Worm (Caenorhabditis elegans) whole organism, L4 larva: ENCODE data around the gene T25B6.5.

Experiments
- F37D6.2 ChIP-seq: sonication (generic microtip); optimal IDR thresholded peaks from 2 replicates; lab custom pipeline; 2016; ENCODE audit warnings: mild to moderate bottlenecking, missing genetic modification characterization, missing compliant biosample characterization
- R02D3.7 ChIP-seq: fragments of 150-350 bp; sonication (generic microtip); optimal IDR thresholded peaks from 3 replicates; lab custom pipeline; 2014; ENCODE audit warnings: missing biosample characterization, missing genetic modification characterization
- Y105C5A.15 ChIP-seq: fragments of 200-800 bp; sonication (Bioruptor generic); IDR thresholded peaks from 2 replicates; pipeline ENCODE4 v1.3.6; 2022; ENCODE audit warnings: missing genetic modification characterization, missing compliant biosample characterization
- Y48G9A.11 ChIP-seq: fragments of 200-800 bp; sonication (Bioruptor generic); IDR thresholded peaks from 2 replicates; pipeline ENCODE4 v1.3.6; 2022; ENCODE audit warnings: missing genetic modification reagents, missing genetic modification characterization, missing compliant biosample characterization
- Y5F2A.4 ChIP-seq: fragments of 200-800 bp; sonication (Bioruptor generic); optimal IDR thresholded peaks from 2 replicates; lab custom pipeline; 2018; ENCODE audit warnings: mild to moderate bottlenecking, missing genetic modification characterization, missing compliant biosample characterization
- aha-1 ChIP-seq: fragments of 150-350 bp; peaks from one replicate; lab custom pipeline; 2014; ENCODE audit warnings: missing biosample characterization, missing genetic modification characterization
- aly-2 ChIP-seq: sonication (generic microtip); optimal IDR thresholded peaks from 2 replicates; lab custom pipeline; 2018; ENCODE audit warnings: missing biosample characterization, missing genetic modification characterization
- ceh-20 ChIP-seq: fragments of 200-800 bp; sonication (Bioruptor generic); IDR thresholded peaks from 2 replicates; pipeline ENCODE4 v1.3.6; 2022; ENCODE audit warnings: missing genetic modification reagents, missing genetic modification characterization, missing compliant biosample characterization
- ceh-44 ChIP-seq: fragments of 200-800 bp; sonication (Bioruptor generic); IDR thresholded peaks from 2 replicates; pipeline ENCODE4 v1.3.6; 2022; ENCODE audit warnings: missing genetic modification reagents, missing genetic modification characterization, missing compliant biosample characterization
- ces-1 ChIP-seq: fragments of 150-350 bp; sonication (generic microtip); optimal IDR thresholded peaks from 4 replicates; lab custom pipeline; 2014; ENCODE audit warnings: missing biosample characterization, missing genetic modification reagents, missing genetic modification characterization
- egl-27 ChIP-seq: sonication (generic microtip); optimal IDR thresholded peaks from 3 replicates; lab custom pipeline; 2017; ENCODE audit warnings: missing biosample characterization, missing genetic modification reagents, missing genetic modification characterization
- fkh-10 ChIP-seq: fragments of 150-350 bp; optimal IDR thresholded peaks from 2 replicates; lab custom pipeline; 2014; ENCODE audit warnings: missing biosample characterization, missing genetic modification reagents, missing genetic modification characterization
- gei-8 ChIP-seq: fragments of 200-800 bp; sonication (Bioruptor generic); optimal IDR thresholded peaks from 2 replicates; lab custom pipeline; 2018; ENCODE audit warnings: mild to moderate bottlenecking, missing genetic modification characterization, missing compliant biosample characterization
- hlh-11 ChIP-seq: fragments of 200-800 bp; sonication (Bioruptor generic); optimal IDR thresholded peaks from 2 replicates; lab custom pipeline; 2018; ENCODE audit warnings: mild to moderate bottlenecking, missing genetic modification characterization, missing compliant biosample characterization
- lin-38 ChIP-seq: fragments of 200-800 bp; sonication (Bioruptor generic); IDR thresholded peaks from 2 replicates; pipeline ENCODE4 v1.3.6; 2022; ENCODE audit warnings: missing genetic modification reagents, missing genetic modification characterization, missing compliant biosample characterization
- mes-2 ChIP-seq: sonication (generic microtip); optimal IDR thresholded peaks from 2 replicates; lab custom pipeline; 2016; ENCODE audit warnings: missing genotype, mild to moderate bottlenecking, missing genetic modification characterization, missing compliant biosample characterization; ENCODE audit not compliant: poor library complexity, severe bottlenecking
- nhr-102 ChIP-seq: sonication (generic microtip); optimal IDR thresholded peaks from 2 replicates; lab custom pipeline; 2016; ENCODE audit warnings: mild to moderate bottlenecking, missing genetic modification characterization, moderate library complexity, missing compliant biosample characterization
- nhr-237 ChIP-seq: sonication (generic microtip); optimal IDR thresholded peaks from 2 replicates; lab custom pipeline; 2017; ENCODE audit warnings: missing biosample characterization, missing genetic modification characterization
- nhr-42 ChIP-seq: fragments of 200-800 bp; sonication (Bioruptor generic); IDR thresholded peaks from 2 replicates; pipeline ENCODE4 v1.3.6; 2022; ENCODE audit warnings: missing genetic modification characterization, missing compliant biosample characterization
- nhr-77 ChIP-seq: fragments of 150-350 bp; optimal IDR thresholded peaks from 2 replicates; lab custom pipeline; 2014; ENCODE audit warnings: missing biosample characterization, missing genetic modification characterization
- saeg-2 ChIP-seq: fragments of 200-800 bp; sonication (Bioruptor generic); IDR thresholded peaks from 2 replicates; pipeline ENCODE4 v1.3.6; 2022; ENCODE audit warnings: missing genetic modification reagents, missing genetic modification characterization, missing compliant biosample characterization
- set-16 ChIP-seq: fragments of 200-800 bp; sonication (Bioruptor generic); IDR thresholded peaks from 2 replicates; pipeline ENCODE4 v1.3.6; 2022; ENCODE audit warnings: missing genetic modification reagents, missing genetic modification characterization, missing compliant biosample characterization
- tag-97 ChIP-seq: fragments of 200-800 bp; sonication (Bioruptor generic); IDR thresholded peaks from 2 replicates; pipeline ENCODE4 v1.3.6; 2022; ENCODE audit warnings: missing genetic modification characterization, missing compliant biosample characterization
- unc-130 ChIP-seq: sonication (generic microtip); optimal IDR thresholded peaks from 2 replicates; lab custom pipeline; 2016; ENCODE audit warnings: missing genetic modification reagents, missing genetic modification characterization, missing compliant biosample characterization
- unc-62 ChIP-seq, 3 experiments: fragments of 150-350 bp in 1 of 3; sonication (generic microtip); optimal IDR thresholded peaks in 2 of 3; peaks in 1 of 3; 1 replicate in 1 of 3; 2 replicates in 2 of 3; lab custom pipeline; 2014 to 2017; ENCODE audit warnings: missing biosample characterization in 3 of 3, missing genetic modification characterization in 3 of 3, missing genetic modification reagents in 3 of 3, missing genotype in 1 of 3
- zag-1 ChIP-seq: fragments of 150-350 bp; optimal IDR thresholded peaks from 2 replicates; lab custom pipeline; 2014; ENCODE audit warnings: missing biosample characterization, missing genetic modification characterization
- zfp-2 ChIP-seq: sonication (generic microtip); optimal IDR thresholded peaks from 2 replicates; lab custom pipeline; 2016; ENCODE audit warnings: mild to moderate bottlenecking, missing genetic modification characterization, missing compliant biosample characterization
- zfp-3 ChIP-seq: fragments of 200-800 bp; sonication (Bioruptor generic); conservative IDR thresholded peaks from 2 replicates; pipeline ENCODE4 v1.3.6; 2022; ENCODE audit warnings: missing genetic modification reagents, missing genetic modification characterization, missing compliant biosample characterization
- ztf-11 ChIP-seq: fragments of 150-350 bp; optimal IDR thresholded peaks from 2 replicates; lab custom pipeline; 2014; ENCODE audit warnings: missing biosample characterization, missing genetic modification characterization

Gene T25B6.5

ce11 chrX:9024270-9024669 is 2.7 kb upstream of the T25B6.5 start (continued):
- TF ChIP-seq tag-97 (GFP tag; lab: Robert Waterston, UW) (no peak), hlh-11 (tag; lab: Kevin White, UChicago) (no peak), lin-38 (no peak; the same call in none of the 2 replicates), ceh-44 (GFP tag; lab: Robert Waterston, UW) (peak; percentile 76), saeg-2 (GFP tag; lab: Robert Waterston, UW) (peak; percentile 56; the same call in 1 of the 2 replicates), unc-130 (GFP tag; lab: Kevin White, UChicago) (peak; percentile 21)
- TF ChIP-seq, all 104 proteins: peak for 38

ce11 chrX:9023816-9024215 is 2.3 kb upstream of the T25B6.5 start:
- TF ChIP-seq unc-62 (GFP tag; optimal IDR thresholded peaks at IDR 0.05 in 1 of 2; lab: Kevin White, UChicago) = peak in 1 of 2 experiments; percentile 95
- TF ChIP-seq unc-62 (tag; optimal IDR thresholded peaks at IDR 0.05; lab: Kevin White, UChicago) = no peak
- no peak for TF ChIP-seq zfp-3 (GFP tag; lab: Robert Waterston, UW)

ce11 chrX:9022779-9023178 is 1.2 kb upstream of the T25B6.5 start, which contains the start of gene T25B6.6:
Gene T25B6.6 (minus strand): TSS chrX:9022879.
- TF ChIP-seq nhr-42 (GFP tag; lab: Robert Waterston, UW) (no peak), egl-27 (tag; lab: Kevin White, UChicago) (no peak), unc-62 (GFP tag; optimal IDR thresholded peaks at IDR 0.05 in 1 of 2; lab: Kevin White, UChicago) (no peak), unc-62 (tag; optimal IDR thresholded peaks at IDR 0.05; lab: Kevin White, UChicago) (no peak)

ce11 chrX:9015420-9015819 is 6.1 kb downstream of the T25B6.5 start, which contains the start of gene T25B6.4:
Gene T25B6.4 (plus strand): TSS chrX:9015720.
- TF ChIP-seq nhr-102 (tag; lab: Kevin White, UChicago) = no peak
- no peak for TF ChIP-seq nhr-77 (tag; lab: Kevin White, UChicago)
- no peak for TF ChIP-seq ces-1 (GFP tag; lab: Kevin White, UChicago)
- no peak for TF ChIP-seq nhr-237 (tag; lab: Kevin White, UChicago)
- no peak for TF ChIP-seq saeg-2 (GFP tag; lab: Robert Waterston, UW)
- TF ChIP-seq zfp-2 (tag; lab: Kevin White, UChicago) = no peak
- TF ChIP-seq gei-8 = no peak

- TF ChIP-seq tag-97 (GFP tag; lab: Robert Waterston, UW) (no peak), fkh-10 (peak; percentile 81)
- TF ChIP-seq, all 104 proteins: peak for 1
These were observed 7.1 kb downstream of the T25B6.5 start for ce11 chrX:9014451-9014850.

- no peak for TF ChIP-seq R02D3.7 (tag; lab: Kevin White, UChicago)
- TF ChIP-seq aha-1 (tag; lab: Kevin White, UChicago) = peak; percentile 92
- peak in 1 of 2 experiments; percentile 27 for TF ChIP-seq unc-62 (GFP tag; optimal IDR thresholded peaks at IDR 0.05 in 1 of 2; lab: Kevin White, UChicago)
- no peak for TF ChIP-seq unc-62 (tag; optimal IDR thresholded peaks at IDR 0.05; lab: Kevin White, UChicago)
These were observed 10.1 kb downstream of the T25B6.5 start for ce11 chrX:9011471-9011870.

- TF ChIP-seq aly-2 (tag; lab: Kevin White, UChicago) (no peak), zag-1 (tag; lab: Kevin White, UChicago) (no peak), Y48G9A.11 (GFP tag; lab: Robert Waterston, UW) (no peak), ceh-20 (GFP tag; lab: Robert Waterston, UW) (no peak), F37D6.2 (tag; lab: Kevin White, UChicago) (no peak), set-16 (GFP tag; lab: Robert Waterston, UW) (no peak), mes-2 (tag; lab: Kevin White, UChicago) (no peak), ztf-11 (no peak), Y105C5A.15 (GFP tag; lab: Robert Waterston, UW) (no peak), Y5F2A.4 (no peak)
- TF ChIP-seq, all 104 proteins: peak for 0
These were observed 11.1 kb downstream of the T25B6.5 start, which contains the start of gene C24A3.9 for ce11 chrX:9010418-9010817. Gene C24A3.9 (minus strand): TSS chrX:9010518.
